Worm (Caenorhabditis elegans) whole organism, L4 larva: ENCODE results near the gene rbx-1.

Experiments used
- dpl-1 ChIP-seq: fragments of 150-350 bp; optimal IDR thresholded peaks from 2 replicates; lab custom pipeline; 2014; ENCODE audit warnings: missing biosample characterization, missing genetic modification reagents, missing genetic modification characterization
- lin-15B ChIP-seq: fragments of 150-350 bp; sonication (generic microtip); optimal IDR thresholded peaks from 3 replicates; lab custom pipeline; 2014; ENCODE audit warnings: missing biosample characterization, missing genetic modification characterization
- spr-1 ChIP-seq: sonication (generic microtip); optimal IDR thresholded peaks from 2 replicates; lab custom pipeline; 2016; ENCODE audit warnings: mild to moderate bottlenecking, missing genetic modification characterization, missing compliant biosample characterization

- TF ChIP-seq spr-1 (no peak), dpl-1 (peak; percentile 62), lin-15B (tag; lab: Kevin White, UChicago) (no peak)
Measured at ce11 chrV:9645507-9645906, 44.8 kb downstream of the rbx-1 start, which contains the start of the genes atl-1 and hcp-2.
